Worm (Caenorhabditis elegans) whole organism, L4 larva: ENCODE results near the gene R02D5.10.

Experiments used
- F26F4.8 ChIP-seq: fragments of 200-800 bp; sonication (Bioruptor generic); conservative IDR thresholded peaks from 2 replicates; pipeline ENCODE4 v1.3.6; 2022; ENCODE audit warnings: missing genetic modification characterization, missing compliant biosample characterization
- F44E2.7 ChIP-seq: fragments of 200-800 bp; sonication (Bioruptor generic); IDR thresholded peaks from 2 replicates; pipeline ENCODE4 v2.1.2; 2022; ENCODE audit warnings: missing genetic modification characterization, missing compliant biosample characterization
- F49E8.2 ChIP-seq: sonication (generic microtip); optimal IDR thresholded peaks from 2 replicates; lab custom pipeline; 2016; ENCODE audit warnings: missing compliant biosample characterization, mild to moderate bottlenecking, missing genetic modification characterization, borderline replicate concordance
- T26A8.4 ChIP-seq: fragments of 200-800 bp; sonication (Bioruptor generic); IDR thresholded peaks from 2 replicates; pipeline ENCODE4 v1.3.6; 2022; ENCODE audit warnings: missing genetic modification characterization, missing compliant biosample characterization
- ZK546.5 ChIP-seq, 2 experiments: sonication (generic microtip); optimal IDR thresholded peaks; 2 replicates each; lab custom pipeline; 2017; ENCODE audit warnings: missing biosample characterization in 2 of 2, missing genetic modification characterization in 2 of 2
- aha-1 ChIP-seq: fragments of 150-350 bp; peaks from one replicate; lab custom pipeline; 2014; ENCODE audit warnings: missing biosample characterization, missing genetic modification characterization
- ama-1 ChIP-seq: fragments of 150-350 bp; optimal IDR thresholded peaks from 2 replicates; lab custom pipeline; 2014; ENCODE audit warnings: inconsistent platforms, mixed read lengths
- arid-1 ChIP-seq: fragments of 200-800 bp; sonication (Bioruptor generic); conservative IDR thresholded peaks from 2 replicates; pipeline ENCODE4 v1.3.6; 2022; ENCODE audit warnings: missing genetic modification reagents, missing genetic modification characterization, missing compliant biosample characterization
- ces-1 ChIP-seq: fragments of 150-350 bp; sonication (generic microtip); optimal IDR thresholded peaks from 4 replicates; lab custom pipeline; 2014; ENCODE audit warnings: missing biosample characterization, missing genetic modification reagents, missing genetic modification characterization
- cey-2 ChIP-seq: sonication (generic microtip); optimal IDR thresholded peaks from 3 replicates; lab custom pipeline; 2017; ENCODE audit warnings: missing genetic modification characterization, mild to moderate bottlenecking, missing compliant biosample characterization, antibody characterized with exemption, borderline replicate concordance; ENCODE audit not compliant: insufficient read depth
- daf-19 ChIP-seq: fragments of 200-800 bp; sonication (Bioruptor generic); conservative IDR thresholded peaks from 2 replicates; pipeline ENCODE4 v1.3.6; 2022; ENCODE audit warnings: missing genetic modification characterization, missing compliant biosample characterization
- daf-8 ChIP-seq: fragments of 200-800 bp; sonication (Bioruptor generic); IDR thresholded peaks from 2 replicates; pipeline ENCODE4 v1.3.6; 2022; ENCODE audit warnings: missing genetic modification characterization, missing compliant biosample characterization
- dmd-6 ChIP-seq: fragments of 200-800 bp; sonication (Bioruptor generic); IDR thresholded peaks from 2 replicates; pipeline ENCODE4 v1.3.6; 2022; ENCODE audit warnings: missing genetic modification reagents, missing genetic modification characterization, missing compliant biosample characterization
- egl-27 ChIP-seq: sonication (generic microtip); optimal IDR thresholded peaks from 3 replicates; lab custom pipeline; 2017; ENCODE audit warnings: missing biosample characterization, missing genetic modification reagents, missing genetic modification characterization
- egl-43 ChIP-seq: fragments of 200-800 bp; sonication (Bioruptor generic); IDR thresholded peaks from 2 replicates; pipeline ENCODE4 v1.3.6; 2022; ENCODE audit warnings: missing genetic modification reagents, missing genetic modification characterization, missing compliant biosample characterization
- fkh-10 ChIP-seq: fragments of 150-350 bp; optimal IDR thresholded peaks from 2 replicates; lab custom pipeline; 2014; ENCODE audit warnings: missing biosample characterization, missing genetic modification reagents, missing genetic modification characterization
- fos-1 ChIP-seq: fragments of 150-350 bp; optimal IDR thresholded peaks from 2 replicates; lab custom pipeline; 2014; ENCODE audit warnings: missing biosample characterization, missing genetic modification characterization
- hif-1 ChIP-seq, 2 experiments: sonication (generic microtip); optimal IDR thresholded peaks; 2 replicates each; lab custom pipeline; 2016 to 2017; ENCODE audit warnings: missing compliant biosample characterization in 2 of 2, missing genetic modification characterization in 2 of 2, missing genetic modification reagents in 2 of 2, missing genotype in 2 of 2, mild to moderate bottlenecking in 1 of 2
- lim-7 ChIP-seq: fragments of 200-800 bp; sonication (Bioruptor generic); IDR thresholded peaks from 2 replicates; pipeline ENCODE4 v1.3.6; 2022; ENCODE audit warnings: missing genetic modification characterization, missing compliant biosample characterization
- lin-13 ChIP-seq: fragments of 150-350 bp; optimal IDR thresholded peaks from 2 replicates; lab custom pipeline; 2014; ENCODE audit warnings: missing biosample characterization, missing genetic modification reagents, missing genetic modification characterization
- lin-15B ChIP-seq: fragments of 150-350 bp; sonication (generic microtip); optimal IDR thresholded peaks from 3 replicates; lab custom pipeline; 2014; ENCODE audit warnings: missing biosample characterization, missing genetic modification characterization
- lin-29 ChIP-seq: fragments of 200-800 bp; sonication (Bioruptor generic); IDR thresholded peaks from 2 replicates; pipeline ENCODE4 v1.3.6; 2022; ENCODE audit warnings: missing genetic modification reagents, missing genetic modification characterization, missing compliant biosample characterization
- nhr-10 ChIP-seq: fragments of 150-350 bp; optimal IDR thresholded peaks from 2 replicates; lab custom pipeline; 2014; ENCODE audit warnings: missing biosample characterization, missing genetic modification characterization
- nhr-102 ChIP-seq: sonication (generic microtip); optimal IDR thresholded peaks from 2 replicates; lab custom pipeline; 2016; ENCODE audit warnings: mild to moderate bottlenecking, missing genetic modification characterization, moderate library complexity, missing compliant biosample characterization
- nhr-237 ChIP-seq: sonication (generic microtip); optimal IDR thresholded peaks from 2 replicates; lab custom pipeline; 2017; ENCODE audit warnings: missing biosample characterization, missing genetic modification characterization
- nhr-28 ChIP-seq: fragments of 150-350 bp; optimal IDR thresholded peaks from 2 replicates; lab custom pipeline; 2014; ENCODE audit warnings: missing biosample characterization, missing genetic modification characterization
- nhr-76 ChIP-seq: fragments of 150-350 bp; optimal IDR thresholded peaks from 2 replicates; lab custom pipeline; 2014; ENCODE audit warnings: missing biosample characterization, missing genetic modification characterization
- php-3 ChIP-seq: fragments of 200-800 bp; sonication (Bioruptor generic); IDR thresholded peaks from 2 replicates; pipeline ENCODE4 v1.3.6; 2022; ENCODE audit warnings: missing genetic modification reagents, missing genetic modification characterization, missing compliant biosample characterization
- pqm-1 ChIP-seq: sonication (generic microtip); optimal IDR thresholded peaks from 2 replicates; lab custom pipeline; 2017; ENCODE audit warnings: missing biosample characterization, missing genetic modification characterization
- rbr-2 ChIP-seq: sonication (generic microtip); optimal IDR thresholded peaks from 2 replicates; lab custom pipeline; 2016; ENCODE audit warnings: missing genotype, missing genetic modification characterization, missing compliant biosample characterization
- saeg-2 ChIP-seq: fragments of 200-800 bp; sonication (Bioruptor generic); IDR thresholded peaks from 2 replicates; pipeline ENCODE4 v1.3.6; 2022; ENCODE audit warnings: missing genetic modification reagents, missing genetic modification characterization, missing compliant biosample characterization
- skn-1 ChIP-seq: fragments of 150-350 bp; optimal IDR thresholded peaks from 2 replicates; lab custom pipeline; 2014; ENCODE audit warnings: missing biosample characterization, missing genetic modification characterization
- snpc-1.2 ChIP-seq: fragments of 200-800 bp; sonication (Bioruptor generic); IDR thresholded peaks from 2 replicates; pipeline ENCODE4 v1.3.6; 2022; ENCODE audit warnings: missing genetic modification reagents, missing genetic modification characterization, missing compliant biosample characterization
- spr-1 ChIP-seq: sonication (generic microtip); optimal IDR thresholded peaks from 2 replicates; lab custom pipeline; 2016; ENCODE audit warnings: mild to moderate bottlenecking, missing genetic modification characterization, missing compliant biosample characterization
- vab-7 ChIP-seq: fragments of 200-800 bp; sonication (Bioruptor generic); IDR thresholded peaks from 2 replicates; pipeline ENCODE4 v1.3.6; 2022; ENCODE audit warnings: missing genetic modification reagents, missing genetic modification characterization, missing compliant biosample characterization
- zfp-2 ChIP-seq: sonication (generic microtip); optimal IDR thresholded peaks from 2 replicates; lab custom pipeline; 2016; ENCODE audit warnings: mild to moderate bottlenecking, missing genetic modification characterization, missing compliant biosample characterization
- zip-11 ChIP-seq: fragments of 200-800 bp; sonication (Bioruptor generic); IDR thresholded peaks from 2 replicates; pipeline ENCODE4 v1.3.6; 2022; ENCODE audit warnings: missing genetic modification characterization, missing compliant biosample characterization
- zip-2 ChIP-seq: fragments of 150-350 bp; optimal IDR thresholded peaks from 2 replicates; lab custom pipeline; 2014; ENCODE audit warnings: missing biosample characterization, missing genetic modification characterization

The R02D5.10 gene

DNA sequence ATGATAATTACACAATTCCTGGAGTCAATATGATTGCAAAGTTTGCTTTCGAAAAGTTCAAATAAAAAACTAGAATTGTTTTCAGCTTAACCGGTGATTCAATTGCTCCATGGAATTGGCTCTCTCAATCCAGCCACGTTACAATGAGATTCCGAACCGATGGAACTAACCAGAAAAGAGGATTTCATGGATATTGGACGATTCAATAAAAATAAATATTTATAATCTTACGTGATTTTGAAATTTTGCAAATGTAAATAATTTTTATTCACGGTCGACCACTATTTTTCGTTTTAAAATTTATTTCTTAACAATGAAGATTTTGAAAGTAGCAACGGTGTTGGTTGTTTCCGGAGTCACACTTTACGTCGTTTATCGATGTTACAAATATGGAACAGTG lies at the start of gene R02D5.10:
TSS of gene R02D5.10 (plus strand) at position 301 of the 400 bp plus-strand sequence.
- TF ChIP-seq T26A8.4 (GFP tag; lab: Robert Waterston, UW): no peak
- no peak for TF ChIP-seq cey-2 (tag; lab: Kevin White, UChicago)
- TF ChIP-seq aha-1 (tag; lab: Kevin White, UChicago): no peak
- no peak for TF ChIP-seq saeg-2 (GFP tag; lab: Robert Waterston, UW)
- no peak for TF ChIP-seq zip-11 (GFP tag; lab: Robert Waterston, UW)
- TF ChIP-seq lin-15B (tag; lab: Kevin White, UChicago): no peak
- TF ChIP-seq F44E2.7: no peak
- TF ChIP-seq ama-1: no peak
- no peak for TF ChIP-seq egl-43 (GFP tag; lab: Robert Waterston, UW)
- TF ChIP-seq dmd-6 (GFP tag; lab: Robert Waterston, UW): no peak
- no peak for TF ChIP-seq fos-1 (tag; lab: Kevin White, UChicago)
- no peak for TF ChIP-seq spr-1
- TF ChIP-seq F49E8.2: no peak
- TF ChIP-seq ces-1 (GFP tag; lab: Kevin White, UChicago): no peak
- no peak for TF ChIP-seq daf-8 (GFP tag; lab: Robert Waterston, UW)
- TF ChIP-seq ZK546.5 (tag; optimal IDR thresholded peaks at IDR 0.05; lab: Kevin White, UChicago): no peak

DNA sequence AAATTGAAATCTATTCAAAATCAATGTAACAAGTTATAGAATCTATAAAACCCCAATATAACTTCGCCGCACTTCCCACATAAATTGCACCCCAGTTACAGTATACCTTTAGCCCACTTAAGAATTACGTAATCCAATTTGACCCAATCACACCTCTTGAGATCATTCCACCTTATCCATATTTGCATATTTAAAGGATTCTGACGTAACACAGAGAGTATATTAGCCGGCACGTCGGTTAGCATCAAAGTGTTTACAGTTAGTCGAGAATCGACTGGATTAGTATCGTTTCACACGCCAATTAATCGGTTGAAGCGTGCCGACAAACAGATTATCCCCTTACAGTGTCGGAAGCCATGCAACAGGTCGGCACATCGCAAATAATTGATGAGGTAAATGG lies 48.5 kb upstream of the R02D5.10 start:
- TF ChIP-seq nhr-76 (tag; lab: Kevin White, UChicago): no peak
- no peak for TF ChIP-seq cey-2 (tag; lab: Kevin White, UChicago)
- TF ChIP-seq lim-7 (GFP tag; lab: Robert Waterston, UW): no peak
- TF ChIP-seq nhr-102 (tag; lab: Kevin White, UChicago): no peak
- no peak for TF ChIP-seq nhr-10 (tag; lab: Kevin White, UChicago)
- no peak for TF ChIP-seq lin-13
- no peak for TF ChIP-seq egl-43 (GFP tag; lab: Robert Waterston, UW)
- TF ChIP-seq F26F4.8 (GFP tag; lab: Robert Waterston, UW): no peak
- TF ChIP-seq nhr-237 (tag; lab: Kevin White, UChicago): no peak
- TF ChIP-seq snpc-1.2 (GFP tag; lab: Robert Waterston, UW): no peak
- TF ChIP-seq pqm-1 (tag; lab: Kevin White, UChicago): no peak
- TF ChIP-seq egl-27: no peak
- TF ChIP-seq daf-19 (GFP tag; lab: Robert Waterston, UW): no peak
- no peak for TF ChIP-seq vab-7 (GFP tag; lab: Robert Waterston, UW)
- no peak for TF ChIP-seq skn-1 (tag; lab: Kevin White, UChicago)
- no peak for TF ChIP-seq rbr-2 (tag; lab: Kevin White, UChicago)
- no peak for TF ChIP-seq lin-29 (GFP tag; lab: Robert Waterston, UW)

DNA sequence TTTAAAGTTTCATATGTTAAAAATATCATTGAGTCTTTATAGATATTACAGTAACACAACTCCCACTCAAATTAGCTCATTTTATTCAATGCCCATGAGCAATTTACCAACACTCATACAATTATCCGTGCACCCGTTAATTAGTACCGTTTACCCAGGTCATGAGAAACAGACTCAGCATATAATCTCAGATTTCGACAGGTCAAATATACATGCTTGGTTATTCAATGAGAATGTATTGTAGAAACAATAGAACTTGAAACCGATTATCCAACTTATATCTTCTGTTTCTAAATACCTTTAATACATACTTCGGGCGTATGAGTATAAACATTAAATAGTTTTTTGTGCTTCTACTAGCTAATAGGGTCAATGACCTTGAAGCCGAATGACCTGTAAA lies 45.9 kb upstream of the R02D5.10 start:
- TF ChIP-seq nhr-28 (no peak), php-3 (no peak), daf-19 (GFP tag; lab: Robert Waterston, UW) (no peak), arid-1 (no peak), zfp-2 (tag; lab: Kevin White, UChicago) (no peak), spr-1 (no peak), zip-2 (tag; lab: Kevin White, UChicago) (no peak), hif-1 (tag; optimal IDR thresholded peaks at IDR 0.05; lab: Kevin White, UChicago) (no peak)
- TF ChIP-seq, all 104 proteins: peak for 0

DNA sequence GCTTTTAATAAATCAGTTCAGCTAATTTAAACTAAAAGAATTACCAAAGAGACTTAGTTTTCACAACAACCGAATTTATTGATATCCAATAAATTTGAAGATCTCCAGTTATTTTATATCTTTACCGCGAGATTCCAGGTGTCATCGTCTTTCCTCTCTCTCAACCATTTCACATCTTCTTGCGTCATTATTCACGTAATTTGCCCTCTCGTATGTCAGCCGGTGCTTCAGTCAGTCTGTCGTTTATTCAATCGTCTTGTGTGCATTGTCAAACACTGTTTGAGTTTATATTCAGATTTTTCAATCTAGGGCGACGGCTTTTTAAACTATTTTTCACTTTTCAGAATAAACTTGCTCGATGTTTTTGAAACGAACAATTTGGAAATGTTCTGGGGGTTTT lies 44.7 kb upstream of the R02D5.10 start:
- no peak for TF ChIP-seq fkh-10 (GFP tag; lab: Kevin White, UChicago)
- TF ChIP-seq aha-1 (tag; lab: Kevin White, UChicago): peak; percentile 11
